Fruit fly (Drosophila melanogaster) whole organism, embryonic: ENCODE data around the gene Ctr9.
A peak's percentile ranks its signal among the peaks of the same experiment; 100 is the strongest.

ENCODE experiments used
- Bdp1 ChIP-seq: fragments of 200-800 bp; sonication (Bioruptor generic); optimal IDR thresholded peaks from 3 replicates; lab custom pipeline; 2016; ENCODE audit warnings: missing biosample characterization, missing genetic modification characterization
- CG10267 ChIP-seq: fragments of 200-800 bp; sonication (Bioruptor generic); optimal IDR thresholded peaks from 2 replicates; lab custom pipeline; 2018; ENCODE audit warnings: missing biosample characterization, mild to moderate bottlenecking, missing genetic modification characterization, moderate library complexity
- CG10654 ChIP-seq: fragments of 200-800 bp; sonication (Bioruptor generic); optimal IDR thresholded peaks from 2 replicates; lab custom pipeline; 2016; ENCODE audit warnings: missing biosample characterization, missing genetic modification characterization
- CG11085 ChIP-seq: fragments of 200-800 bp; sonication (Bioruptor generic); IDR thresholded peaks from 2 replicates; pipeline ENCODE4 v1.3.6; 2022; ENCODE audit warnings: missing biosample characterization, missing genetic modification characterization
- CG11093 ChIP-seq: fragments of 200-800 bp; sonication (Bioruptor generic); IDR thresholded peaks from 3 replicates; pipeline ENCODE4 v1.3.6; 2022; ENCODE audit warnings: missing biosample characterization, missing genetic modification characterization
- CG11456 ChIP-seq: fragments of 200-800 bp; sonication (Bioruptor generic); IDR thresholded peaks from 3 replicates; pipeline ENCODE4 v1.3.6; 2022; ENCODE audit warnings: missing biosample characterization, missing genetic modification characterization
- CG12071 ChIP-seq: fragments of 200-800 bp; sonication (Bioruptor generic); optimal IDR thresholded peaks from 3 replicates; lab custom pipeline; 2018; ENCODE audit warnings: missing biosample characterization, mild to moderate bottlenecking, missing genetic modification characterization
- CG12744 ChIP-seq: fragments of 200-800 bp; sonication (Bioruptor generic); optimal IDR thresholded peaks from 2 replicates; lab custom pipeline; 2016; ENCODE audit warnings: missing biosample characterization, missing genetic modification characterization
- CG14710 ChIP-seq: fragments of 200-800 bp; sonication (Bioruptor generic); optimal IDR thresholded peaks from 3 replicates; lab custom pipeline; 2019; ENCODE audit warnings: missing biosample characterization, mild to moderate bottlenecking, missing genetic modification characterization, moderate library complexity
- CG1529 ChIP-seq: fragments of 200-800 bp; sonication (Bioruptor generic); optimal IDR thresholded peaks from 3 replicates; lab custom pipeline; 2018; ENCODE audit warnings: missing biosample characterization, missing genetic modification characterization
- CG17802 ChIP-seq: fragments of 200-800 bp; sonication (Bioruptor generic); optimal IDR thresholded peaks from 2 replicates; lab custom pipeline; 2018; ENCODE audit warnings: missing biosample characterization, mild to moderate bottlenecking, missing genetic modification characterization, moderate library complexity
- CG2120 ChIP-seq: fragments of 200-800 bp; sonication (Bioruptor generic); optimal IDR thresholded peaks from 3 replicates; lab custom pipeline; 2016; ENCODE audit warnings: missing biosample characterization, missing genetic modification characterization
- CG3065 ChIP-seq: fragments of 200-800 bp; sonication (Bioruptor generic); optimal IDR thresholded peaks from 2 replicates; lab custom pipeline; 2016; ENCODE audit warnings: missing biosample characterization, missing genetic modification characterization
- CG3281 ChIP-seq: fragments of 200-800 bp; sonication (Bioruptor generic); optimal IDR thresholded peaks from 3 replicates; lab custom pipeline; 2017; ENCODE audit warnings: missing biosample characterization, mild to moderate bottlenecking, missing genetic modification characterization
- CG3995 ChIP-seq: fragments of 200-800 bp; sonication (Bioruptor generic); optimal IDR thresholded peaks from 3 replicates; lab custom pipeline; 2016; ENCODE audit warnings: missing biosample characterization, missing genetic modification characterization
- CG43689 ChIP-seq: fragments of 200-800 bp; sonication (Bioruptor generic); IDR thresholded peaks from 2 replicates; pipeline ENCODE4 v1.3.6; 2022; ENCODE audit warnings: missing biosample characterization, missing genetic modification characterization
- CG4820 ChIP-seq: fragments of 200-800 bp; sonication (Bioruptor generic); optimal IDR thresholded peaks from 3 replicates; lab custom pipeline; 2016; ENCODE audit warnings: missing biosample characterization, missing genetic modification characterization
- CG4854 ChIP-seq: fragments of 200-800 bp; sonication (Bioruptor generic); optimal IDR thresholded peaks from 2 replicates; lab custom pipeline; 2016; ENCODE audit warnings: missing biosample characterization, missing genetic modification characterization, inconsistent platforms
- CG6654 ChIP-seq: fragments of 200-800 bp; sonication (Bioruptor generic); optimal IDR thresholded peaks from 2 replicates; lab custom pipeline; 2017; ENCODE audit warnings: missing biosample characterization, mild to moderate bottlenecking, missing genetic modification characterization
- CG7963 ChIP-seq: fragments of 200-800 bp; sonication (Bioruptor generic); IDR thresholded peaks from 3 replicates; pipeline ENCODE4 v1.3.6; 2022; ENCODE audit warnings: missing biosample characterization, missing genetic modification characterization; ENCODE audit not compliant: partially characterized antibody
- CG8359 ChIP-seq: fragments of 200-800 bp; sonication (Bioruptor generic); optimal IDR thresholded peaks from 2 replicates; lab custom pipeline; 2017; ENCODE audit warnings: missing biosample characterization, mild to moderate bottlenecking, missing genetic modification characterization, borderline replicate concordance
- CG9817 ChIP-seq: fragments of 200-800 bp; sonication (Bioruptor generic); optimal IDR thresholded peaks from 2 replicates; lab custom pipeline; 2018; ENCODE audit warnings: missing biosample characterization, mild to moderate bottlenecking, missing genetic modification characterization, moderate library complexity
- CoRest ChIP-seq: fragments of 200-800 bp; sonication (Bioruptor generic); optimal IDR thresholded peaks from 3 replicates; lab custom pipeline; 2018; ENCODE audit warnings: missing biosample characterization, mild to moderate bottlenecking, missing genetic modification characterization, moderate library complexity
- D ChIP-seq, 2 experiments: fragments of 200-800 bp in 1 of 2; fragments of >200 bp in 1 of 2; sonication (Bioruptor generic) in 1 of 2; optimal IDR thresholded peaks; 2 replicates in 1 of 2; 3 replicates in 1 of 2; lab custom pipeline; 2017; ENCODE audit warnings: mild to moderate bottlenecking in 1 of 2, missing biosample characterization in 1 of 2, missing genetic modification characterization in 1 of 2, missing genetic modification reagents in 1 of 2
- Dfd ChIP-seq, 2 experiments: fragments of >200 bp; optimal IDR thresholded peaks; 2 replicates each; lab custom pipeline; 2017; ENCODE audit warnings: missing biosample characterization in 2 of 2, missing genetic modification characterization in 2 of 2
- Doc2 ChIP-seq: fragments of 200-800 bp; sonication (Bioruptor generic); IDR thresholded peaks from 2 replicates; pipeline ENCODE4 v1.3.6; 2022; ENCODE audit warnings: missing biosample characterization, missing genetic modification characterization
- Drgx ChIP-seq: fragments of 200-800 bp; sonication (Bioruptor generic); IDR thresholded peaks from 2 replicates; pipeline ENCODE4 v1.3.6; 2022; ENCODE audit warnings: missing biosample characterization, missing genetic modification characterization
- GATAe ChIP-seq: fragments of 200-800 bp; sonication (Bioruptor generic); conservative IDR thresholded peaks from 2 replicates; pipeline ENCODE4 v1.3.6; 2022; ENCODE audit warnings: missing biosample characterization, missing genetic modification characterization
- Gsc ChIP-seq: fragments of 200-800 bp; sonication (Bioruptor generic); IDR thresholded peaks from 2 replicates; pipeline ENCODE4 v1.3.6; 2022; ENCODE audit warnings: missing biosample characterization, missing genetic modification characterization
- Gug ChIP-seq: fragments of 200-800 bp; sonication (Bioruptor generic); IDR thresholded peaks from 4 replicates; pipeline ENCODE4 v1.3.6; 2022; ENCODE audit warnings: missing biosample characterization, missing genetic modification characterization
- HLH4C ChIP-seq: fragments of 200-800 bp; sonication (Bioruptor generic); IDR thresholded peaks from 3 replicates; pipeline ENCODE4 v1.3.6; 2022; ENCODE audit warnings: missing biosample characterization, missing genetic modification characterization; ENCODE audit not compliant: partially characterized antibody
- Hand ChIP-seq: fragments of 200-800 bp; sonication (Bioruptor generic); optimal IDR thresholded peaks from 2 replicates; lab custom pipeline; 2017; ENCODE audit warnings: mild to moderate bottlenecking, missing biosample characterization, missing genetic modification reagents, missing genetic modification characterization
- Hmx ChIP-seq: fragments of 200-800 bp; sonication (Bioruptor generic); optimal IDR thresholded peaks from 2 replicates; lab custom pipeline; 2016; ENCODE audit warnings: missing biosample characterization, missing genetic modification characterization
- Hr3 ChIP-seq: fragments of 200-800 bp; sonication (Bioruptor generic); optimal IDR thresholded peaks from 3 replicates; lab custom pipeline; 2016; ENCODE audit warnings: missing biosample characterization, missing genetic modification characterization
- Mes4 ChIP-seq: fragments of 200-800 bp; sonication (Bioruptor generic); optimal IDR thresholded peaks from 2 replicates; lab custom pipeline; 2016; ENCODE audit warnings: missing biosample characterization, missing genetic modification characterization
- Mrtf ChIP-seq: fragments of 200-800 bp; sonication (Bioruptor generic); IDR thresholded peaks from 3 replicates; pipeline ENCODE4 v1.3.6; 2022; ENCODE audit warnings: missing biosample characterization, missing genetic modification characterization
- NK7.1 ChIP-seq: fragments of 200-800 bp; sonication (Bioruptor generic); optimal IDR thresholded peaks from 3 replicates; lab custom pipeline; 2016; ENCODE audit warnings: missing biosample characterization, missing genetic modification characterization
- ab ChIP-seq: fragments of 200-800 bp; sonication (Bioruptor generic); optimal IDR thresholded peaks from 2 replicates; lab custom pipeline; 2016; ENCODE audit warnings: missing biosample characterization, missing genetic modification characterization
- ap ChIP-seq: fragments of 200-800 bp; sonication (Bioruptor generic); IDR thresholded peaks from 2 replicates; pipeline ENCODE4 v1.3.6; 2022; ENCODE audit warnings: missing biosample characterization, missing genetic modification characterization
- bab2 ChIP-seq: fragments of 200-800 bp; sonication (Bioruptor generic); optimal IDR thresholded peaks from 2 replicates; lab custom pipeline; 2016; ENCODE audit warnings: missing biosample characterization, missing genetic modification characterization
- caup ChIP-seq: fragments of 200-800 bp; sonication (Bioruptor generic); optimal IDR thresholded peaks from 3 replicates; lab custom pipeline; 2017; ENCODE audit warnings: missing biosample characterization, mild to moderate bottlenecking, missing genetic modification characterization, moderate library complexity; ENCODE audit not compliant: severe bottlenecking
- cg ChIP-seq: fragments of 200-800 bp; sonication (Bioruptor generic); optimal IDR thresholded peaks from 3 replicates; lab custom pipeline; 2019; ENCODE audit warnings: missing biosample characterization, mild to moderate bottlenecking, missing genetic modification characterization, moderate library complexity
- croc ChIP-seq: fragments of 200-800 bp; sonication (Bioruptor generic); conservative IDR thresholded peaks from 3 replicates; pipeline ENCODE4 v1.3.6; 2022; ENCODE audit warnings: missing biosample characterization, missing genetic modification characterization
- fd64A ChIP-seq: fragments of 200-800 bp; sonication (Bioruptor generic); optimal IDR thresholded peaks from 3 replicates; lab custom pipeline; 2018; ENCODE audit warnings: missing biosample characterization, mild to moderate bottlenecking, missing genetic modification characterization
- fd96Cb ChIP-seq: fragments of 200-800 bp; sonication (Bioruptor generic); optimal IDR thresholded peaks from 2 replicates; lab custom pipeline; 2018; ENCODE audit warnings: missing biosample characterization, mild to moderate bottlenecking, missing genetic modification characterization, moderate library complexity
- lmd ChIP-seq: fragments of 200-800 bp; sonication (Bioruptor generic); IDR thresholded peaks from 2 replicates; pipeline ENCODE4 v1.3.6; 2022; ENCODE audit warnings: missing biosample characterization, missing genetic modification characterization
- pfk ChIP-seq: fragments of 200-800 bp; sonication (Bioruptor generic); optimal IDR thresholded peaks from 2 replicates; lab custom pipeline; 2018; ENCODE audit warnings: missing biosample characterization, mild to moderate bottlenecking, missing genetic modification characterization, moderate library complexity
- pzg ChIP-seq: fragments of 200-800 bp; sonication (Bioruptor generic); optimal IDR thresholded peaks from 3 replicates; lab custom pipeline; 2018; ENCODE audit warnings: missing biosample characterization, mild to moderate bottlenecking, missing genetic modification characterization, moderate library complexity
- salm ChIP-seq: fragments of 200-800 bp; sonication (Bioruptor generic); optimal IDR thresholded peaks from 2 replicates; lab custom pipeline; 2018; ENCODE audit warnings: missing biosample characterization, mild to moderate bottlenecking, missing genetic modification characterization
- slbo ChIP-seq: fragments of 200-800 bp; sonication (Bioruptor generic); IDR thresholded peaks from 2 replicates; pipeline ENCODE4 v1.3.6; 2022; ENCODE audit warnings: missing biosample characterization, missing genetic modification characterization
- stc ChIP-seq: fragments of 200-800 bp; sonication (Bioruptor generic); IDR thresholded peaks from 2 replicates; pipeline ENCODE4 v1.3.6; 2022; ENCODE audit warnings: missing biosample characterization, missing genetic modification characterization

Ctr9 gene

DNA sequence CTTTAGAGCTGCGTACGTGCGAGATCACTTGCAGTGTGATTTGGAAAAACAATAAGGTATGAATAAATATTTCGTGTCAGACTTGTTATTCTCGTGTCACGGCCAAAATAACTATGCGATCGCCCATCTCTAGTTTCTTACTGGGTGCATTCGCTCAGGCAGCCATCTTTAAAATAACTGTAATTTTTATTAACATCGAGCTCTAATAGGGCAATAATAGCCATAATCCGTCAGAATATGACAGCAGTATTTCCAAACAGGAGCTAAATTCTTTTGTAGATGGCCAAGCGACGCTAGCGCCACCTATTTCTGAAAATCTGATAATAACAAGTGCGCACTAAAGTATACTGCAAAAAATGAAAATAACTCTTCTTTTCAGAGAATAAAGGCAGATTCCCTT lies 45.0 kb downstream of the Ctr9 start (continued):
- TF ChIP-seq Hand (no peak), Bdp1 (GFP tag; lab: Kevin White, UChicago) (no peak), pzg (GFP tag; lab: Kevin White, UChicago) (peak; percentile 22), CG10654 (GFP tag; lab: Kevin White, UChicago) (no peak), fd96Cb (no peak), CG4854 (GFP tag; lab: Kevin White, UChicago) (peak; percentile 45), stc (GFP tag; lab: Robert Waterston, UW) (peak; percentile 27; the same call in 1 of the 2 replicates), CoRest (tag; lab: Kevin White, UChicago) (peak; percentile 64), caup (GFP tag; lab: Kevin White, UChicago) (peak; percentile 10), croc (GFP tag; lab: Robert Waterston, UW) (no peak), CG43689 (GFP tag; lab: Robert Waterston, UW) (no peak), CG10267 (tag; lab: Kevin White, UChicago) (peak; percentile 57), Dfd (GFP tag; optimal IDR thresholded peaks at IDR 0.05; lab: Kevin White, UChicago) (no peak), D (optimal IDR thresholded peaks at IDR 0.05; lab: Kevin White, UChicago) (no peak), D (GFP tag; optimal IDR thresholded peaks at IDR 0.05; lab: Kevin White, UChicago) (no peak), Drgx (GFP tag; lab: Robert Waterston, UW) (no peak), CG3281 (GFP tag; lab: Kevin White, UChicago) (peak; percentile 22), ab (GFP tag; lab: Kevin White, UChicago) (no peak), Hmx (GFP tag; lab: Kevin White, UChicago) (no peak), CG4820 (no peak), Mes4 (GFP tag; lab: Kevin White, UChicago) (no peak), fd64A (GFP tag; lab: Kevin White, UChicago) (no peak), CG12071 (no peak), salm (tag; lab: Kevin White, UChicago) (peak; percentile 66), GATAe (GFP tag; lab: Robert Waterston, UW) (no peak), slbo (GFP tag; lab: Robert Waterston, UW) (peak; percentile 39; the same call in 1 of the 2 replicates), CG11085 (GFP tag; lab: Robert Waterston, UW) (no peak), CG3995 (GFP tag; lab: Kevin White, UChicago) (peak; percentile 84), HLH4C (peak; percentile 77), CG12744 (peak; percentile 48), CG11456 (GFP tag; lab: Robert Waterston, UW) (peak; percentile 43; the same call in 1 of the 3 replicates), CG11093 (no peak), lmd (peak; percentile 26; the same call in 1 of the 2 replicates), CG3065 (no peak), bab2 (GFP tag; lab: Kevin White, UChicago) (no peak), NK7.1 (GFP tag; lab: Kevin White, UChicago) (peak; percentile 48), CG2120 (peak; percentile 41), ap (GFP tag; lab: Robert Waterston, UW) (no peak), Hr3 (GFP tag; lab: Kevin White, UChicago) (no peak), Gug (peak; percentile 31; the same call in 1 of the 4 replicates), CG6654 (GFP tag; lab: Kevin White, UChicago) (no peak), CG8359 (GFP tag; lab: Kevin White, UChicago) (no peak), CG17802 (tag; lab: Kevin White, UChicago) (no peak), CG7963 (GFP tag; lab: Robert Waterston, UW) (peak; percentile 70), CG14710 (tag; lab: Kevin White, UChicago) (peak; percentile 58), Mrtf (no peak), cg (no peak), Doc2 (GFP tag; lab: Robert Waterston, UW) (no peak), Gsc (GFP tag; lab: Robert Waterston, UW) (no peak), pfk (GFP tag; lab: Kevin White, UChicago) (no peak), CG1529 (GFP tag; lab: Kevin White, UChicago) (no peak), CG9817 (tag; lab: Kevin White, UChicago) (peak; percentile 13)
